Worm (Caenorhabditis elegans): ENCODE measurements around the gene C05C8.5.

ce11 chrV:7255095-7255494 is 20.5 kb upstream of the C05C8.5 start, which contains the start of gene C05C8.8:
- TF ChIP-seq egl-18 (GFP tag; IDR thresholded peaks at IDR 0.05) (no peak), F55B11.4 (tag; optimal IDR thresholded peaks at IDR 0.05; ENCODE audit: borderline replicate concordance, insufficient read depth) (no peak)

All from whole organism, young adult.